Fruit fly (Drosophila melanogaster) S2 (cell line): ENCODE data around the gene CG7691.

Experiments used
- CG8478 ChIP-seq: fragments of >200 bp; optimal IDR thresholded peaks from 2 replicates; lab custom pipeline; 2018
- CTCF ChIP-seq, 2 experiments: fragments of >200 bp; optimal IDR thresholded peaks; 2 replicates each; lab custom pipeline; 2018

CG7691 gene

dm6 chr3R:18584546-18584935 is 24.9 kb downstream of the CG7691 start:
- no peak for TF ChIP-seq CTCF (optimal IDR thresholded peaks at IDR 0.05; lab: Kevin White, UChicago)
- no peak for TF ChIP-seq CG8478 (lab: Kevin White, UChicago)

- TF ChIP-seq CTCF (optimal IDR thresholded peaks at IDR 0.05; lab: Kevin White, UChicago) (no peak), CG8478 (lab: Kevin White, UChicago) (no peak)
Measured at dm6 chr3R:18585259-18585858, 25.7 kb downstream of the CG7691 start.

- no peak for TF ChIP-seq CTCF (optimal IDR thresholded peaks at IDR 0.05; lab: Kevin White, UChicago)
- no peak for TF ChIP-seq CG8478 (lab: Kevin White, UChicago)
Measured at dm6 chr3R:18590754-18591153, 31.1 kb downstream of the CG7691 start, which contains the start of gene qin. TSS of gene qin (plus strand) at chr3R:18591027.

- no peak for TF ChIP-seq CTCF (optimal IDR thresholded peaks at IDR 0.05; lab: Kevin White, UChicago)
- TF ChIP-seq CG8478 (lab: Kevin White, UChicago) = no peak
Measured at dm6 chr3R:18598391-18598790, 38.7 kb downstream of the CG7691 start, which contains the start of gene Tssk. TSS of gene Tssk (plus strand) at chr3R:18598691.
